Fruit fly (Drosophila melanogaster) whole organism, embryonic: ENCODE data around the gene Oatp33Eb.
A peak's percentile ranks its signal among the peaks of the same experiment; 100 is the strongest.

ENCODE experiments used
- CG10267 ChIP-seq: fragments of 200-800 bp; sonication (Bioruptor generic); optimal IDR thresholded peaks from 2 replicates; lab custom pipeline; 2018; ENCODE audit warnings: missing biosample characterization, mild to moderate bottlenecking, missing genetic modification characterization, moderate library complexity
- CG10321 ChIP-seq: fragments of 200-800 bp; sonication (Bioruptor generic); IDR thresholded peaks from 2 replicates; pipeline ENCODE4 v1.3.6; 2022; ENCODE audit warnings: missing biosample characterization, missing genetic modification characterization
- CG10366 ChIP-seq: fragments of 200-800 bp; sonication (Bioruptor generic); IDR thresholded peaks from 2 replicates; pipeline ENCODE4 v1.3.6; 2022; ENCODE audit warnings: missing biosample characterization, missing genetic modification characterization
- CG11560 ChIP-seq: fragments of 200-800 bp; sonication (Bioruptor generic); IDR thresholded peaks from 3 replicates; pipeline ENCODE4 v1.3.6; 2022; ENCODE audit warnings: missing biosample characterization, missing genetic modification characterization
- CG1233 ChIP-seq: fragments of 200-800 bp; sonication (Bioruptor generic); optimal IDR thresholded peaks from 4 replicates; lab custom pipeline; 2018; ENCODE audit warnings: missing biosample characterization, mild to moderate bottlenecking, missing genetic modification characterization
- CG12769 ChIP-seq: fragments of 200-800 bp; sonication (Bioruptor generic); optimal IDR thresholded peaks from 2 replicates; lab custom pipeline; 2019; ENCODE audit warnings: missing biosample characterization, mild to moderate bottlenecking, missing genetic modification characterization, moderate library complexity
- CG15479 ChIP-seq: fragments of 200-800 bp; sonication (Bioruptor generic); optimal IDR thresholded peaks from 3 replicates; lab custom pipeline; 2019; ENCODE audit warnings: missing biosample characterization, mild to moderate bottlenecking, missing genetic modification characterization, moderate library complexity
- CG16813 ChIP-seq: fragments of 200-800 bp; sonication (Bioruptor generic); IDR thresholded peaks from 3 replicates; pipeline ENCODE4 v1.3.6; 2022; ENCODE audit warnings: missing biosample characterization, missing genetic modification characterization; ENCODE audit not compliant: partially characterized antibody
- CG1832 ChIP-seq: fragments of 200-800 bp; sonication (Bioruptor generic); optimal IDR thresholded peaks from 2 replicates; lab custom pipeline; 2017; ENCODE audit warnings: missing biosample characterization, mild to moderate bottlenecking, missing genetic modification characterization, inconsistent platforms
- CG2116 ChIP-seq: fragments of 200-800 bp; sonication (Bioruptor generic); optimal IDR thresholded peaks from 3 replicates; lab custom pipeline; 2018; ENCODE audit warnings: missing biosample characterization, mild to moderate bottlenecking, missing genetic modification characterization
- CG2889 ChIP-seq: fragments of 200-800 bp; sonication (Bioruptor generic); IDR thresholded peaks from 3 replicates; pipeline ENCODE4 v1.3.6; 2022; ENCODE audit warnings: missing biosample characterization, missing genetic modification characterization
- CG33557 ChIP-seq: fragments of 200-800 bp; sonication (Bioruptor generic); optimal IDR thresholded peaks from 2 replicates; lab custom pipeline; 2019; ENCODE audit warnings: missing biosample characterization, mild to moderate bottlenecking, missing genetic modification characterization, moderate library complexity
- CG4707 ChIP-seq: fragments of 200-800 bp; sonication (Bioruptor generic); optimal IDR thresholded peaks from 2 replicates; lab custom pipeline; 2018; ENCODE audit warnings: missing biosample characterization, mild to moderate bottlenecking, missing genetic modification characterization, moderate library complexity
- CG6791 ChIP-seq: fragments of 200-800 bp; sonication (Bioruptor generic); IDR thresholded peaks from 3 replicates; pipeline ENCODE4 v1.3.6; 2022; ENCODE audit warnings: missing biosample characterization, missing genetic modification characterization; ENCODE audit not compliant: partially characterized antibody
- CG7372 ChIP-seq: fragments of 200-800 bp; sonication (Bioruptor generic); IDR thresholded peaks from 2 replicates; pipeline ENCODE4 v1.3.6; 2022; ENCODE audit warnings: missing biosample characterization, missing genetic modification characterization
- CG7786 ChIP-seq: fragments of 200-800 bp; sonication (Bioruptor generic); optimal IDR thresholded peaks from 2 replicates; lab custom pipeline; 2016; ENCODE audit warnings: missing biosample characterization, missing genetic modification characterization
- CG7839 ChIP-seq: fragments of 200-800 bp; sonication (Bioruptor generic); optimal IDR thresholded peaks from 3 replicates; lab custom pipeline; 2018; ENCODE audit warnings: missing biosample characterization, mild to moderate bottlenecking, missing genetic modification characterization, moderate library complexity
- Camta ChIP-seq: fragments of 200-800 bp; sonication (Bioruptor generic); optimal IDR thresholded peaks from 2 replicates; lab custom pipeline; 2016; ENCODE audit warnings: missing biosample characterization, missing genetic modification characterization
- CoRest ChIP-seq: fragments of 200-800 bp; sonication (Bioruptor generic); optimal IDR thresholded peaks from 3 replicates; lab custom pipeline; 2018; ENCODE audit warnings: missing biosample characterization, mild to moderate bottlenecking, missing genetic modification characterization, moderate library complexity
- Dip2 ChIP-seq: fragments of 200-800 bp; sonication (Bioruptor generic); IDR thresholded peaks from 2 replicates; pipeline ENCODE4 v1.3.6; 2022; ENCODE audit warnings: missing biosample characterization, missing genetic modification characterization
- Fer2 ChIP-seq: fragments of 200-800 bp; sonication (Bioruptor generic); optimal IDR thresholded peaks from 2 replicates; lab custom pipeline; 2018; ENCODE audit warnings: missing biosample characterization, mild to moderate bottlenecking, missing genetic modification characterization, moderate library complexity
- Gug ChIP-seq: fragments of 200-800 bp; sonication (Bioruptor generic); IDR thresholded peaks from 4 replicates; pipeline ENCODE4 v1.3.6; 2022; ENCODE audit warnings: missing biosample characterization, missing genetic modification characterization
- Hand ChIP-seq: fragments of 200-800 bp; sonication (Bioruptor generic); optimal IDR thresholded peaks from 2 replicates; lab custom pipeline; 2017; ENCODE audit warnings: mild to moderate bottlenecking, missing biosample characterization, missing genetic modification reagents, missing genetic modification characterization
- Hmx ChIP-seq: fragments of 200-800 bp; sonication (Bioruptor generic); optimal IDR thresholded peaks from 2 replicates; lab custom pipeline; 2016; ENCODE audit warnings: missing biosample characterization, missing genetic modification characterization
- MBD-R2 ChIP-seq: fragments of 200-800 bp; sonication (Bioruptor generic); IDR thresholded peaks from 2 replicates; pipeline ENCODE4 v1.3.6; 2022; ENCODE audit warnings: missing biosample characterization, missing genetic modification characterization
- Mad ChIP-seq: fragments of 200-800 bp; sonication (Bioruptor generic); optimal IDR thresholded peaks from 2 replicates; lab custom pipeline; 2016; ENCODE audit warnings: missing biosample characterization, missing genetic modification characterization
- Nf-YC ChIP-seq: fragments of 200-800 bp; optimal IDR thresholded peaks from 3 replicates; lab custom pipeline; 2019; ENCODE audit warnings: missing biosample characterization, mild to moderate bottlenecking, missing genetic modification characterization, moderate library complexity
- NfI ChIP-seq: fragments of 200-800 bp; sonication (Bioruptor generic); optimal IDR thresholded peaks from 3 replicates; lab custom pipeline; 2018; ENCODE audit warnings: missing biosample characterization, mild to moderate bottlenecking, missing genetic modification characterization, moderate library complexity
- Ptx1 ChIP-seq: fragments of 200-800 bp; sonication (Bioruptor generic); IDR thresholded peaks from 2 replicates; pipeline ENCODE4 v1.3.6; 2022; ENCODE audit warnings: missing biosample characterization, missing genetic modification characterization
- ab ChIP-seq: fragments of 200-800 bp; sonication (Bioruptor generic); optimal IDR thresholded peaks from 2 replicates; lab custom pipeline; 2016; ENCODE audit warnings: missing biosample characterization, missing genetic modification characterization
- cg ChIP-seq: fragments of 200-800 bp; sonication (Bioruptor generic); optimal IDR thresholded peaks from 3 replicates; lab custom pipeline; 2019; ENCODE audit warnings: missing biosample characterization, mild to moderate bottlenecking, missing genetic modification characterization, moderate library complexity
- chinmo ChIP-seq: fragments of 200-800 bp; sonication (Bioruptor generic); IDR thresholded peaks from 4 replicates; pipeline ENCODE4 v1.3.6; 2022; ENCODE audit warnings: missing biosample characterization, missing genetic modification characterization; ENCODE audit not compliant: partially characterized antibody
- gcm ChIP-seq: fragments of 200-800 bp; sonication (Bioruptor generic); optimal IDR thresholded peaks from 2 replicates; lab custom pipeline; 2019; ENCODE audit warnings: missing biosample characterization, mild to moderate bottlenecking, missing genetic modification characterization, moderate library complexity
- jigr1 ChIP-seq: fragments of 200-800 bp; sonication (Bioruptor generic); IDR thresholded peaks from 3 replicates; pipeline ENCODE4 v1.3.6; 2022; ENCODE audit warnings: missing biosample characterization, missing genetic modification characterization
- jing ChIP-seq: fragments of 200-800 bp; sonication (Bioruptor generic); optimal IDR thresholded peaks from 2 replicates; lab custom pipeline; 2018; ENCODE audit warnings: missing biosample characterization, mild to moderate bottlenecking, missing genetic modification characterization
- jumu ChIP-seq: fragments of 200-800 bp; sonication (Bioruptor generic); optimal IDR thresholded peaks from 3 replicates; lab custom pipeline; 2016; ENCODE audit warnings: missing biosample characterization, missing genetic modification characterization
- lbe ChIP-seq: fragments of 200-800 bp; sonication (Bioruptor generic); optimal IDR thresholded peaks from 2 replicates; lab custom pipeline; 2016; ENCODE audit warnings: missing biosample characterization, mild to moderate bottlenecking, missing genetic modification characterization
- luna ChIP-seq: fragments of 200-800 bp; sonication (Bioruptor generic); optimal IDR thresholded peaks from 2 replicates; lab custom pipeline; 2016; ENCODE audit warnings: missing biosample characterization, missing genetic modification characterization
- mld ChIP-seq: fragments of 200-800 bp; sonication (Bioruptor generic); IDR thresholded peaks from 3 replicates; pipeline ENCODE4 v1.3.6; 2022; ENCODE audit warnings: missing biosample characterization, missing genetic modification characterization; ENCODE audit not compliant: partially characterized antibody
- org-1 ChIP-seq: fragments of 200-800 bp; sonication (Bioruptor generic); optimal IDR thresholded peaks from 2 replicates; lab custom pipeline; 2017; ENCODE audit warnings: missing biosample characterization, missing genetic modification characterization
- prd ChIP-seq, 3 experiments: fragments of >200 bp in 2 of 3; fragments of 200-800 bp in 1 of 3; sonication (Bioruptor generic) in 1 of 3; optimal IDR thresholded peaks in 2 of 3; IDR thresholded peaks in 1 of 3; 2 replicates in 2 of 3; 3 replicates in 1 of 3; pipeline versions ENCODE4 v1.3.6 to Lab custom; 2017 to 2022; ENCODE audit warnings: missing biosample characterization in 1 of 3, missing genetic modification characterization in 1 of 3
- salm ChIP-seq: fragments of 200-800 bp; sonication (Bioruptor generic); optimal IDR thresholded peaks from 2 replicates; lab custom pipeline; 2018; ENCODE audit warnings: missing biosample characterization, mild to moderate bottlenecking, missing genetic modification characterization
- sc ChIP-seq, 3 experiments: fragments of >200 bp in 2 of 3; fragments of 200-800 bp in 1 of 3; sonication (Bioruptor generic) in 1 of 3; optimal IDR thresholded peaks; 2 replicates in 2 of 3; 3 replicates in 1 of 3; lab custom pipeline; 2017; ENCODE audit warnings: mild to moderate bottlenecking in 1 of 3, missing biosample characterization in 1 of 3, missing genetic modification characterization in 1 of 3, missing genetic modification reagents in 1 of 3
- sob ChIP-seq: fragments of 200-800 bp; sonication (Bioruptor generic); IDR thresholded peaks from 2 replicates; pipeline ENCODE4 v1.3.6; 2022; ENCODE audit warnings: missing biosample characterization, missing genetic modification characterization
- sr ChIP-seq: fragments of 200-800 bp; sonication (Bioruptor generic); IDR thresholded peaks from 3 replicates; pipeline ENCODE4 v1.3.6; 2022; ENCODE audit warnings: missing biosample characterization, missing genetic modification characterization
- toy ChIP-seq: fragments of 200-800 bp; sonication (Bioruptor generic); IDR thresholded peaks from 2 replicates; pipeline ENCODE4 v1.3.6; 2022; ENCODE audit warnings: missing biosample characterization, missing genetic modification characterization
- tx ChIP-seq: fragments of 200-800 bp; sonication (Bioruptor generic); optimal IDR thresholded peaks from 2 replicates; lab custom pipeline; 2016; ENCODE audit warnings: missing biosample characterization, missing genetic modification characterization

The Oatp33Eb gene

dm6 chr2L:12421793-12422691, 26.2 kb upstream of the Oatp33Eb start (continued):
- TF ChIP-seq chinmo (peak; percentile 87; the same call in 2 of the 4 replicates), CG6791 (GFP tag; lab: Robert Waterston, UW) (0 out of 3 replicates have a peak, but pooled peaks have one; percentile 20), Hmx (GFP tag; lab: Kevin White, UChicago) (no peak), CG7372 (no peak), cg (no peak), CG2889 (GFP tag; lab: Robert Waterston, UW) (no peak), CG10321 (GFP tag; lab: Robert Waterston, UW) (no peak), mld (GFP tag; lab: Robert Waterston, UW) (no peak; the same call in 2 of the 3 replicates), jumu (no peak), sr (GFP tag; lab: Robert Waterston, UW) (no peak), CG11560 (no peak), luna (no peak), Dip2 (GFP tag; lab: Robert Waterston, UW) (no peak), Nf-YC (peak; percentile 15), CG1233 (no peak), jing (GFP tag; lab: Kevin White, UChicago) (no peak), salm (tag; lab: Kevin White, UChicago) (no peak), Ptx1 (GFP tag; lab: Robert Waterston, UW) (peak; percentile 38; the same call in 1 of the 2 replicates), CG12769 (peak; percentile 13), tx (GFP tag; lab: Kevin White, UChicago) (no peak), CG10366 (GFP tag; lab: Robert Waterston, UW) (no peak), prd (optimal IDR thresholded peaks at IDR 0.05; lab: Kevin White, UChicago) (no peak), prd (GFP tag; IDR thresholded peaks at IDR 0.05; lab: Robert Waterston, UW) (0 out of 3 replicates have a peak, but pooled peaks have one; percentile 32), CG1832 (no peak), Camta (GFP tag; lab: Kevin White, UChicago) (no peak), CG16813 (no peak), Fer2 (tag; lab: Kevin White, UChicago) (no peak), ab (GFP tag; lab: Kevin White, UChicago) (no peak), jigr1 (no peak), sc (optimal IDR thresholded peaks at IDR 0.05; lab: Kevin White, UChicago) (no peak), sc (GFP tag; optimal IDR thresholded peaks at IDR 0.05; lab: Kevin White, UChicago) (no peak), CG7786 (GFP tag; lab: Kevin White, UChicago) (no peak), NfI (GFP tag; lab: Kevin White, UChicago) (no peak), Hand (GFP tag; lab: Kevin White, UChicago) (no peak), CG15479 (GFP tag; lab: Kevin White, UChicago) (no peak), CoRest (tag; lab: Kevin White, UChicago) (no peak), toy (GFP tag; lab: Robert Waterston, UW) (no peak), CG33557 (GFP tag; lab: Kevin White, UChicago) (no peak), sob (GFP tag; lab: Robert Waterston, UW) (0 out of 2 replicates have a peak, but pooled peaks have one; percentile 36), MBD-R2 (GFP tag; lab: Robert Waterston, UW) (0 out of 2 replicates have a peak, but pooled peaks have one; percentile 7), Gug (no peak), org-1 (no peak), CG7839 (tag; lab: Kevin White, UChicago) (peak; percentile 26), CG4707 (GFP tag; lab: Kevin White, UChicago) (no peak), CG10267 (tag; lab: Kevin White, UChicago) (no peak), lbe (GFP tag; lab: Kevin White, UChicago) (no peak), gcm (GFP tag; lab: Kevin White, UChicago) (peak; percentile 18), Mad (GFP tag; lab: Kevin White, UChicago) (no peak), CG2116 (GFP tag; lab: Kevin White, UChicago) (no peak)
